Worm (Caenorhabditis elegans): ENCODE results near the gene C13F10.8.

The C13F10.8 gene

ce11 chrV:7234726-7235125 is 13.9 kb upstream of the C13F10.8 start, which contains the start of gene C05C8.5:
Gene C05C8.5 (minus strand): TSS chrV:7234826.
- TF ChIP-seq ham-2 (GFP tag; optimal IDR thresholded peaks at IDR 0.05): no peak
- no peak for TF ChIP-seq ces-1 (GFP tag; optimal IDR thresholded peaks at IDR 0.05)
- no peak for TF ChIP-seq sptf-1 (tag; optimal IDR thresholded peaks at IDR 0.05)
- no peak for TF ChIP-seq nhr-12 (tag; optimal IDR thresholded peaks at IDR 0.05)
- TF ChIP-seq mab-5 (tag; optimal IDR thresholded peaks at IDR 0.05): no peak
- no peak for TF ChIP-seq hlh-1 (tag; optimal IDR thresholded peaks at IDR 0.05)
- TF ChIP-seq unc-120 (tag; optimal IDR thresholded peaks at IDR 0.05; ENCODE audit: poor library complexity, severe bottlenecking): no peak
- no peak for TF ChIP-seq sem-2 (GFP tag; optimal IDR thresholded peaks at IDR 0.05)
- no peak for TF ChIP-seq pha-4 (tag; optimal IDR thresholded peaks at IDR 0.05)
- no peak for TF ChIP-seq zip-8 (tag; optimal IDR thresholded peaks at IDR 0.05)

- no peak for TF ChIP-seq nhr-2 (tag; optimal IDR thresholded peaks at IDR 0.05)
- no peak for TF ChIP-seq flh-1 (GFP tag; optimal IDR thresholded peaks at IDR 0.05)
- no peak for TF ChIP-seq elt-1 (tag; optimal IDR thresholded peaks at IDR 0.05; ENCODE audit: borderline replicate concordance, insufficient read depth)
- no peak for TF ChIP-seq tbx-8 (GFP tag; optimal IDR thresholded peaks at IDR 0.05)
- no peak for TF ChIP-seq nhr-76 (tag; optimal IDR thresholded peaks at IDR 0.05)
- no peak for TF ChIP-seq sptf-1 (tag; optimal IDR thresholded peaks at IDR 0.05)
- no peak for TF ChIP-seq ceh-39 (tag; optimal IDR thresholded peaks at IDR 0.05)
- no peak for TF ChIP-seq lin-13 (tag; optimal IDR thresholded peaks at IDR 0.05)
- no peak for TF ChIP-seq mab-5 (tag; optimal IDR thresholded peaks at IDR 0.05)
- no peak for TF ChIP-seq drap-1 (GFP tag; optimal IDR thresholded peaks at IDR 0.05)
- TF ChIP-seq nhr-12 (tag; optimal IDR thresholded peaks at IDR 0.05): no peak
- no peak for TF ChIP-seq snpc-4 (tag; optimal IDR thresholded peaks at IDR 0.05)
Observed at ce11 chrV:7231524-7231923, 10.7 kb upstream of the C13F10.8 start.

- TF ChIP-seq ces-1 (GFP tag; optimal IDR thresholded peaks at IDR 0.05) (peak; percentile 19), sem-2 (GFP tag; optimal IDR thresholded peaks at IDR 0.05) (peak; percentile 71), lsy-2 (tag; optimal IDR thresholded peaks at IDR 0.05) (peak; percentile 65), flh-1 (GFP tag; optimal IDR thresholded peaks at IDR 0.05) (peak; percentile 55), hlh-1 (tag; optimal IDR thresholded peaks at IDR 0.05) (peak; percentile 86), sptf-1 (tag; optimal IDR thresholded peaks at IDR 0.05) (peak; percentile 94), mab-5 (tag; optimal IDR thresholded peaks at IDR 0.05) (peak; percentile 31), unc-62 (GFP tag; optimal IDR thresholded peaks at IDR 0.05) (peak; percentile 7), unc-120 (tag; optimal IDR thresholded peaks at IDR 0.05; ENCODE audit: poor library complexity, severe bottlenecking) (peak; percentile 70), cnd-1 (tag; optimal IDR thresholded peaks at IDR 0.05) (peak; percentile 80), ceh-39 (tag; optimal IDR thresholded peaks at IDR 0.05) (no peak), snpc-4 (tag; optimal IDR thresholded peaks at IDR 0.05) (no peak), zip-8 (tag; optimal IDR thresholded peaks at IDR 0.05) (no peak), tbx-8 (GFP tag; optimal IDR thresholded peaks at IDR 0.05) (peak; percentile 76), elt-3 (tag; optimal IDR thresholded peaks at IDR 0.05) (peak; percentile 1), nhr-2 (tag; optimal IDR thresholded peaks at IDR 0.05) (no peak), blmp-1 (tag; optimal IDR thresholded peaks at IDR 0.05) (peak; percentile 81), ceh-43 (GFP tag; optimal IDR thresholded peaks at IDR 0.05) (peak; percentile 89), ham-2 (GFP tag; optimal IDR thresholded peaks at IDR 0.05) (peak; percentile 79), mep-1 (tag; optimal IDR thresholded peaks at IDR 0.05) (peak; percentile 82), pha-4 (tag; optimal IDR thresholded peaks at IDR 0.05) (peak; percentile 4), nhr-76 (tag; optimal IDR thresholded peaks at IDR 0.05) (peak; percentile 44), nhr-28 (tag; optimal IDR thresholded peaks at IDR 0.05) (no peak), ceh-83 (GFP tag; optimal IDR thresholded peaks at IDR 0.05) (peak; percentile 70), ztf-11 (tag; optimal IDR thresholded peaks at IDR 0.05) (peak; percentile 89), drap-1 (GFP tag; optimal IDR thresholded peaks at IDR 0.05) (peak; percentile 80), lin-32 (GFP tag; optimal IDR thresholded peaks at IDR 0.05) (peak; percentile 74), M03D4.4 (tag; optimal IDR thresholded peaks at IDR 0.05) (peak; percentile 91), bed-3 (GFP tag; optimal IDR thresholded peaks at IDR 0.05) (peak; percentile 73), nhr-12 (tag; optimal IDR thresholded peaks at IDR 0.05) (peak; percentile 46), mls-2 (tag; optimal IDR thresholded peaks at IDR 0.05) (peak; percentile 87), nhr-237 (tag; optimal IDR thresholded peaks at IDR 0.05) (peak; percentile 39), unc-39 (tag; optimal IDR thresholded peaks at IDR 0.05) (no peak), lin-13 (tag; optimal IDR thresholded peaks at IDR 0.05) (peak; percentile 74), elt-1 (tag; optimal IDR thresholded peaks at IDR 0.05; ENCODE audit: borderline replicate concordance, insufficient read depth) (peak; percentile 60)
Observed at ce11 chrV:7230847-7231246, 10.0 kb upstream of the C13F10.8 start, which contains the start of the genes gei-6 and krr-1. Gene gei-6 (minus strand): TSS chrV:7230848. Gene krr-1 (plus strand): TSS chrV:7231190.
